Fruit fly (Drosophila melanogaster) ovary, adult (tissue): ENCODE measurements around the gene Taf4.

Experiments used
- CG17801 ChIP-seq: fragments of 200-800 bp; optimal IDR thresholded peaks from 2 replicates; lab custom pipeline; 2019; ENCODE audit warnings: missing biosample characterization, mild to moderate bottlenecking, missing genetic modification characterization, moderate library complexity; ENCODE audit not compliant: partially characterized antibody

The Taf4 gene

dm6 chr3L:16150850-16151515, 38.0 kb downstream of the Taf4 start:
- TF ChIP-seq CG17801: no peak

- no peak for TF ChIP-seq CG17801
Observed at dm6 chr3L:16151742-16152141, 38.7 kb downstream of the Taf4 start.

- no peak for TF ChIP-seq CG17801
Observed at dm6 chr3L:16153089-16153488, 40.1 kb downstream of the Taf4 start.

- TF ChIP-seq CG17801: no peak
Observed at dm6 chr3L:16153650-16154049, 40.6 kb downstream of the Taf4 start.

dm6 chr3L:16155547-16155946, 42.5 kb downstream of the Taf4 start:
- no peak for TF ChIP-seq CG17801

- no peak for TF ChIP-seq CG17801
Observed at dm6 chr3L:16156788-16157208, 43.8 kb downstream of the Taf4 start.

dm6 chr3L:16157251-16158190, 44.5 kb downstream of the Taf4 start:
- no peak for TF ChIP-seq CG17801

dm6 chr3L:16158322-16158721, 45.3 kb downstream of the Taf4 start:
- no peak for TF ChIP-seq CG17801

dm6 chr3L:16159161-16160072, 46.4 kb downstream of the Taf4 start:
- TF ChIP-seq CG17801: no peak

- no peak for TF ChIP-seq CG17801
Observed at dm6 chr3L:16160073-16160398, 47.0 kb downstream of the Taf4 start.

- TF ChIP-seq CG17801: no peak
Observed at dm6 chr3L:16160420-16161069, 47.5 kb downstream of the Taf4 start.

dm6 chr3L:16161131-16161530, 48.1 kb downstream of the Taf4 start:
- no peak for TF ChIP-seq CG17801

dm6 chr3L:16161847-16162556, 49.0 kb downstream of the Taf4 start:
- no peak for TF ChIP-seq CG17801

- TF ChIP-seq CG17801: peak; percentile 70
Observed at dm6 chr3L:16164150-16165039, 51.4 kb downstream of the Taf4 start, which contains the start of gene CG5151. Gene CG5151, minus strand, starts transcription at chr3L:16164701.
